Fruit fly (Drosophila melanogaster): ENCODE data around the gene Aduk.

Gene Aduk

dm6 chr3R:9334592-9335518, at the start of gene Aduk, which contains the start of gene pasi2 (continued):
- TF ChIP-seq Sry-δ (GFP tag; optimal IDR thresholded peaks at IDR 0.05) (peak; percentile 71), CG32532 (GFP tag; IDR thresholded peaks at IDR 0.05) (0 out of 2 replicates have a peak, but pooled peaks have one; percentile 29), jing (GFP tag; optimal IDR thresholded peaks at IDR 0.05) (no peak), gfzf (GFP tag; optimal IDR thresholded peaks at IDR 0.05) (peak; percentile 28), CG30020 (tag; optimal IDR thresholded peaks at IDR 0.05) (peak; percentile 23), h (optimal IDR thresholded peaks at IDR 0.05) (no peak), Chrac-16 (GFP tag; optimal IDR thresholded peaks at IDR 0.05) (no peak), phol (tag; optimal IDR thresholded peaks at IDR 0.05) (peak; percentile 11), CG15514 (GFP tag; optimal IDR thresholded peaks at IDR 0.05) (peak; percentile 68), CrebB (tag; optimal IDR thresholded peaks at IDR 0.05) (no peak), CoRest (tag; optimal IDR thresholded peaks at IDR 0.05) (peak; percentile 45), stc (GFP tag; IDR thresholded peaks at IDR 0.05) (no peak), CG12659 (GFP tag; optimal IDR thresholded peaks at IDR 0.05) (peak; percentile 23), Hmx (GFP tag; optimal IDR thresholded peaks at IDR 0.05) (no peak), CG9609 (GFP tag; optimal IDR thresholded peaks at IDR 0.05) (no peak), HLH3B (GFP tag; IDR thresholded peaks at IDR 0.05) (no peak), odd (GFP tag; optimal IDR thresholded peaks at IDR 0.05) (no peak), CG31224 (GFP tag; IDR thresholded peaks at IDR 0.05) (no peak), CG3995 (GFP tag; optimal IDR thresholded peaks at IDR 0.05) (peak; percentile 85), Vsx1 (GFP tag; optimal IDR thresholded peaks at IDR 0.05) (peak; percentile 84), Atf3 (GFP tag; optimal IDR thresholded peaks at IDR 0.05) (no peak), CG4730 (GFP tag; IDR thresholded peaks at IDR 0.05) (no peak), hb (GFP tag; IDR thresholded peaks at IDR 0.05; ENCODE audit: partially characterized antibody) (0 out of 3 replicates have a peak, but pooled peaks have one; percentile 21), Hey (tag; optimal IDR thresholded peaks at IDR 0.05) (no peak), fd3F (GFP tag; optimal IDR thresholded peaks at IDR 0.05) (peak; percentile 12), Mad (GFP tag; optimal IDR thresholded peaks at IDR 0.05) (peak; percentile 27), CG6765 (GFP tag; optimal IDR thresholded peaks at IDR 0.05) (no peak), dysf (GFP tag; IDR thresholded peaks at IDR 0.05) (no peak), Dek (tag; optimal IDR thresholded peaks at IDR 0.05) (peak; percentile 43), Fer1 (GFP tag; optimal IDR thresholded peaks at IDR 0.05) (no peak), zfh2 (GFP tag; optimal IDR thresholded peaks at IDR 0.05) (peak; percentile 2), Usf (GFP tag; optimal IDR thresholded peaks at IDR 0.05) (no peak), CG12071 (GFP tag; optimal IDR thresholded peaks at IDR 0.05) (no peak), D19B (GFP tag; optimal IDR thresholded peaks at IDR 0.05) (no peak), gem (tag; optimal IDR thresholded peaks at IDR 0.05) (no peak), cato (GFP tag; optimal IDR thresholded peaks at IDR 0.05; ENCODE audit: borderline replicate concordance) (no peak), schlank (tag; optimal IDR thresholded peaks at IDR 0.05) (no peak), Ssrp (tag; optimal IDR thresholded peaks at IDR 0.05) (no peak), bcd (GFP tag; optimal IDR thresholded peaks at IDR 0.05) (peak; percentile 3), gce (GFP tag; IDR thresholded peaks at IDR 0.05) (no peak), CG12219 (GFP tag; optimal IDR thresholded peaks at IDR 0.05) (no peak), Ets65A (GFP tag) (no peak), CG12942 (GFP tag; optimal IDR thresholded peaks at IDR 0.05) (no peak), CG5953 (GFP tag; IDR thresholded peaks at IDR 0.05) (no peak), CG10209 (GFP tag; optimal IDR thresholded peaks at IDR 0.05) (no peak), exex (tag; optimal IDR thresholded peaks at IDR 0.05) (peak; percentile 5), Nf-YA (GFP tag; IDR thresholded peaks at IDR 0.05) (no peak), Atf-2 (GFP tag; optimal IDR thresholded peaks at IDR 0.05) (no peak)

All from whole organism, embryonic.